Worm (Caenorhabditis elegans) whole organism, young adult: ENCODE measurements around the gene K02A6.4.

Experiments used
- B0019.2 ChIP-seq: fragments of 200-800 bp; sonication (Bioruptor generic); conservative IDR thresholded peaks from 2 replicates; pipeline ENCODE4 v1.3.6; 2022; ENCODE audit warnings: missing genetic modification reagents, missing genetic modification characterization, missing compliant biosample characterization
- B0336.3 ChIP-seq: fragments of 200-800 bp; sonication (Bioruptor generic); IDR thresholded peaks from 2 replicates; pipeline ENCODE4 v1.3.6; 2022; ENCODE audit warnings: missing genetic modification characterization, missing compliant biosample characterization
- F22D6.2 ChIP-seq: sonication (generic microtip); optimal IDR thresholded peaks from 2 replicates; lab custom pipeline; 2016; ENCODE audit warnings: mild to moderate bottlenecking, missing genetic modification characterization, missing compliant biosample characterization
- F33H1.4 ChIP-seq: fragments of 200-800 bp; sonication (Bioruptor generic); IDR thresholded peaks from 2 replicates; pipeline ENCODE4 v1.3.6; 2022; ENCODE audit warnings: missing genetic modification reagents, missing genetic modification characterization, missing compliant biosample characterization
- Y79H2A.3 ChIP-seq: fragments of 200-800 bp; sonication (Bioruptor generic); conservative IDR thresholded peaks from 2 replicates; pipeline ENCODE4 v1.3.6; 2022; ENCODE audit warnings: missing genetic modification reagents, missing genetic modification characterization, missing compliant biosample characterization
- attf-3 ChIP-seq: fragments of 200-800 bp; sonication (Bioruptor generic); conservative IDR thresholded peaks from 2 replicates; pipeline ENCODE4 v1.3.6; 2022; ENCODE audit warnings: missing genetic modification reagents, missing genetic modification characterization, missing compliant biosample characterization
- ceh-58 ChIP-seq: fragments of 200-800 bp; sonication (Bioruptor generic); IDR thresholded peaks from 2 replicates; pipeline ENCODE4 v1.3.6; 2022; ENCODE audit warnings: missing genetic modification characterization, missing compliant biosample characterization
- ceh-91 ChIP-seq: fragments of 200-800 bp; sonication (Bioruptor generic); IDR thresholded peaks from 2 replicates; pipeline ENCODE4 v1.3.6; 2022; ENCODE audit warnings: missing genetic modification reagents, missing genetic modification characterization, missing compliant biosample characterization
- egl-18 ChIP-seq: fragments of 200-800 bp; sonication (Bioruptor generic); IDR thresholded peaks from 2 replicates; pipeline ENCODE4 v1.3.6; 2022; ENCODE audit warnings: missing genetic modification reagents, missing genetic modification characterization, missing compliant biosample characterization
- egrh-3 ChIP-seq: fragments of 200-800 bp; sonication (Bioruptor generic); IDR thresholded peaks from 2 replicates; pipeline ENCODE4 v1.3.6; 2022; ENCODE audit warnings: missing genetic modification reagents, missing genetic modification characterization, missing compliant biosample characterization
- ekl-4 ChIP-seq: fragments of 200-800 bp; sonication (Bioruptor generic); IDR thresholded peaks from 2 replicates; pipeline ENCODE4 v1.3.6; 2022; ENCODE audit warnings: missing genetic modification reagents, missing genetic modification characterization, missing compliant biosample characterization
- hmg-1.2 ChIP-seq: fragments of 200-800 bp; sonication (Bioruptor generic); IDR thresholded peaks from 2 replicates; pipeline ENCODE4 v1.3.6; 2022; ENCODE audit warnings: missing genetic modification reagents, missing genetic modification characterization, missing compliant biosample characterization
- madf-3 ChIP-seq: fragments of 200-800 bp; sonication (Bioruptor generic); IDR thresholded peaks from 2 replicates; pipeline ENCODE4 v1.3.6; 2022; ENCODE audit warnings: missing genetic modification reagents, missing genetic modification characterization, missing compliant biosample characterization
- mxl-1 ChIP-seq: sonication (generic microtip); optimal IDR thresholded peaks from 2 replicates; lab custom pipeline; 2016; ENCODE audit warnings: missing genetic modification characterization, missing compliant biosample characterization
- nfyb-1 ChIP-seq: fragments of 200-800 bp; sonication (Bioruptor generic); IDR thresholded peaks from 2 replicates; pipeline ENCODE4 v1.3.6; 2022; ENCODE audit warnings: missing genetic modification reagents, missing genetic modification characterization, missing compliant biosample characterization
- nhr-120 ChIP-seq: fragments of 200-800 bp; sonication (Bioruptor generic); IDR thresholded peaks from 2 replicates; pipeline ENCODE4 v1.3.6; 2022; ENCODE audit warnings: missing genetic modification characterization, missing compliant biosample characterization
- nhr-179 ChIP-seq: sonication (generic microtip); optimal IDR thresholded peaks from 2 replicates; lab custom pipeline; 2016; ENCODE audit warnings: mild to moderate bottlenecking, missing genetic modification characterization, missing compliant biosample characterization
- sea-2 ChIP-seq: fragments of 200-800 bp; sonication (Bioruptor generic); IDR thresholded peaks from 2 replicates; pipeline ENCODE4 v1.3.6; 2022; ENCODE audit warnings: missing genetic modification characterization, missing compliant biosample characterization
- unc-62 ChIP-seq: fragments of 150-350 bp; optimal IDR thresholded peaks from 2 replicates; lab custom pipeline; 2014; ENCODE audit warnings: missing biosample characterization, missing genetic modification reagents, missing genetic modification characterization
- zfh-2 ChIP-seq: fragments of 200-800 bp; sonication (Bioruptor generic); conservative IDR thresholded peaks from 2 replicates; pipeline ENCODE4 v1.3.6; 2022; ENCODE audit warnings: missing genetic modification reagents, missing genetic modification characterization, missing compliant biosample characterization
- zim-3 ChIP-seq: sonication (generic microtip); optimal IDR thresholded peaks from 2 replicates; lab custom pipeline; 2017; ENCODE audit warnings: mild to moderate bottlenecking, missing genetic modification characterization, moderate library complexity, missing compliant biosample characterization
- ztf-25 ChIP-seq: fragments of 200-800 bp; sonication (Bioruptor generic); IDR thresholded peaks from 2 replicates; pipeline ENCODE4 v1.3.6; 2022; ENCODE audit warnings: missing genetic modification reagents, missing genetic modification characterization, missing compliant biosample characterization

K02A6.4 gene

DNA sequence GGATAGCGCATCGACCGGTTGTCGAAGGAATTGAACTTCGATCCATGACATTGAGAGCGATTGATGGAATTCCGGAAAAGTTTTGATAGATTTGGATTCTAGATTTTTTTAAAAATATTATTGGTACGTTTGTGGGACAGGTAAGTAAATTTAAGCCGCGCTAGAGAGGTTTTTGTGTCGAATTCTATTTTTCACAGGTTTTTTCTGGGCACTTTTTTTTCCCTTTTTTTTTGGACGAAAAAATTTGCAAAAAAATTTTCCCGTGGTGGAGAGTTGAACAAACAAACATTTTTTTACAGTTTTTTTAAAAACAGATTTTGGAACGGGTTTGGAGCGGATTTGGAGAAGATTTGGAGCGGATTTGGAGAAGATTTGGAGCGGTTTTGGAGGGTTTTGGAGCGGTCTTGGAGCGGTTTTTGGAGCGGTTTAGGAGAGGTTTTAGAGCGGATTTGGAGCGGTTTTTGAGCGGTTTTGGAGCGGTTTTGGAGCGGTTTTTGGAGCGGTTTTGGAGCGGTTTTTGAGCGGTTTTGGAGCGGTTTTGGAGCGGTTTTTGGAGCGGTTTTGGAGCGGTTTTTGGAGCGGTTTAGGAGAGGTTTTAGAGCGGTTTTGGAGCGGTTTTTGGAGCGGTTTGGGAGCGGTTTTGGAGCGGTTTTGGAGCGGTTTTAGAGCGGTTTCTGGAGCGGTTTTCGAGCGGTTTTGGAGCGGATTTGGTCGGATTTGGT lies 36.8 kb downstream of the K02A6.4 start, which contains the start of gene C17H11.4:
TSS of gene C17H11.4 (minus strand) at position 51 of the 722 bp plus-strand sequence.
- TF ChIP-seq ceh-91 (GFP tag; lab: Robert Waterston, UW) (peak; percentile 62; the same call in 1 of the 2 replicates), nhr-120 (peak; percentile 67; the same call in 1 of the 2 replicates), ceh-58 (GFP tag; lab: Robert Waterston, UW) (0 out of 2 replicates have a peak, but pooled peaks have one; percentile 4), egrh-3 (GFP tag; lab: Robert Waterston, UW) (peak; percentile 94), zfh-2 (peak; percentile 68), ztf-25 (0 out of 2 replicates have a peak, but pooled peaks have one; percentile 36), madf-3 (GFP tag; lab: Robert Waterston, UW) (peak; percentile 60; the same call in 1 of the 2 replicates), F33H1.4 (GFP tag; lab: Robert Waterston, UW) (peak; percentile 31; the same call in 1 of the 2 replicates), nfyb-1 (GFP tag; lab: Robert Waterston, UW) (peak; percentile 67), B0019.2 (GFP tag; lab: Robert Waterston, UW) (peak; percentile 44; the same call in 1 of the 2 replicates), egl-18 (GFP tag; lab: Robert Waterston, UW) (0 out of 2 replicates have a peak, but pooled peaks have one; percentile 9), ekl-4 (GFP tag; lab: Robert Waterston, UW) (peak; percentile 33; the same call in 1 of the 2 replicates)

DNA sequence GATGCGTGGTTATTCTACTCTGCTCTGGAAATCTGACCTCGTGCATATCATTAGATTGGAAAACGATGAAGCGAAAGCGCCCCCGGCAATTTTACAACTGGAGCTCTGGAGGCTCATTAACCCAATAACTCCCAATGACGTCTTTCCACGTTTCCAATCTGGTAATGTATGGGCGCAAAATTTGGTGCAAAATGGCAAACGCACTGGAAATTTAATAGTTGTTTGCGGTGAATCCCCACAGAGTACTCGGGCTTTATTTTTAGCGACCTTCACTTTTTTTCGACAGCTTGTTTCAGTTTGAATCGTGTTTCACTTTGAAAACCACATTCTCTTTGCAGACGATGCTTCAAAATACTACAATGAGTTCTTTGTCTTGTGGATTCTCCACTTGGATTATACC lies 44.9 kb downstream of the K02A6.4 start, which contains the start of gene C17H11.1:
TSS of gene C17H11.1 (plus strand) at position 301 of the 400 bp plus-strand sequence.
- TF ChIP-seq mxl-1 (tag; lab: Kevin White, UChicago) (no peak), sea-2 (no peak), F22D6.2 (tag; lab: Kevin White, UChicago) (no peak), Y79H2A.3 (GFP tag; lab: Robert Waterston, UW) (no peak), unc-62 (no peak), nhr-179 (tag; lab: Kevin White, UChicago) (no peak)

DNA sequence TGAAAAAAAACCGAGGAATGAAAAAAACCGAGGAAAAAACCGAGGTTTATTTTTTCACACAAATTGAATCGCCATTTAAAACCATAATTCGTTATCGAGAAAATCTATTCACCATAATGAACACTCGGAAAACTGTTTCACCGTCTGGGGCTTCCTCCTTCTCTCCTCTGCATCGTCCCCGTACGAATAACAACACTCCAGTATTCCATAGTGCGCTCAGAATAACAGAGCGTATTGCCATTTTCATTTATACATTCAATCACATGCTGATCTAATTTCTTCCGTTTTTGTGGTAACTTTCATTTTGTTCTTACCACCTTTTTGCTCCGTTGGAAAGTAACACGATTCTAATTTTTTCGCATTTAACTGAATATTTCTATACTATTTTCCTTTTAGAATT lies 49.0 kb downstream of the K02A6.4 start, which contains the start of gene C17H11.2:
TSS of gene C17H11.2 (plus strand) at position 397 of the 400 bp plus-strand sequence.
- TF ChIP-seq hmg-1.2 (GFP tag; lab: Robert Waterston, UW) (peak; percentile 23; the same call in 1 of the 2 replicates), B0336.3 (GFP tag; lab: Robert Waterston, UW) (no peak), attf-3 (GFP tag; lab: Robert Waterston, UW) (peak; percentile 69), zim-3 (tag; lab: Kevin White, UChicago) (no peak)
